Fruit fly (Drosophila melanogaster): Measurements from ENCODE around the gene Doc3.

Gene Doc3

DNA sequence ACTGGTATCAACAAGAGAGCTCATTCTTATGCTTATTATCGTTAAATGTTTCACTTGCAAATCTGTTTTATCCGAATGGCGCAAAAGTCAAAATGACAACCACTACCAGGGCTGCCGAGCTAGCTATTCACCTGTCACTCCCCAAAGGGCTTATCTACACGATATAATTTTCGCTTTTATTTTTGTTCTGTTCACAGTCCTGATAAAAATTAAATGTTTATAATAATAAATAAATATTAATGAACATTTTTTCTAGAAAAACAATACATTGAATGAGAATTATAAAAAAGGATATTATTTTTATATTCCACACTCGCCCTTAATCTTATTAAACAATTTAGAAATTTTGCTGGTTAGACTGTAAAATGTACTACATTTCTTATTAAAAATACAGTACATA, 4.7 kb downstream of the Doc3 start, which contains the start of gene CG5194:
Gene CG5194, minus strand, starts transcription at position 101 of the 400 bp plus-strand sequence.
- TF ChIP-seq CG10631 (GFP tag; optimal IDR thresholded peaks at IDR 0.05) (no peak), Ets21C (GFP tag; optimal IDR thresholded peaks at IDR 0.05) (no peak)

DNA sequence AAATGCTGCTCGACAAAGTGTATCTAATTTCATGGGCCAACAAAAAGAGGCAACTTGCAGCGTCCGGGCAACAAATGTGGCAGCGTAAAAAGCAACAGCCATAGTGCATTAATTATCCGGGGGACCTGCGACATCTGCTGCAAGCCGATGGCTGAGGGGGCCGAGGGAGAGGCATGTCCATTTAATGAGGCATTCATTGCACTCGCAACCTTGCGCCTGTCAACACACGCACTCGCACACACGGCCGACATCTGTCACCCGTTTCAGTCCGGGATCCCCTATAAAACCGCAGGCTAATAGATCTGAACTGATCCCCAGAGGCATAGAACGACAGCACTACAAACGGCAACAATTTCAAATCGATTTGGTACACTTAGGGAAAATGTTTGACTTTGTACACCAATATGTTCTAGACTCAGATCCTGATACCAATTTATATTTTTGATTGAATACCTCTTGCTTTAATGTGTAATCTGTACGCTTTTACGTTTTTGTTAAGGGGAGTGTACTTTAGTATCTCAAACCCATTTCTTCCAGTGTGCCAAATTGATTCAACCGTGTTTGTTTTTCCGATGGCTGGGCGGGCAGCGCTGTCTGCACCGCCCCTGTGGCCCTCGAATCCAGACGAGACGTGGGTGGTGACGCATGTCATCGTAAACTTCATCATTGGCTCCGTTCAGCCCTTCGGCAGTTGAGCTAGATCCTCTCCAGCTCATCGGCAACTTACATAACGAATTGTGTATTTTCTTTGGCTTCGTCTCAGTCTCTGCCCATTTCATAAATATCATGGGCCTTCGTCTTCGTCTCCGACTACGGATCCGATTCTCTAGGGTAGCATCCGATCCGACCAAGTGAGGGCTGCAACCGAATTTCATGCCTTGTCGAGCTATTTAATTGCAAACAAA, 6.7 kb downstream of the Doc3 start:
- TF ChIP-seq CG10631 (GFP tag; optimal IDR thresholded peaks at IDR 0.05) (no peak), CG7368 (GFP tag; optimal IDR thresholded peaks at IDR 0.05) (no peak), dac (GFP tag; optimal IDR thresholded peaks at IDR 0.05) (no peak), CG11762 (GFP tag; optimal IDR thresholded peaks at IDR 0.05; ENCODE audit: insufficient read depth) (no peak), Hr4 (GFP tag; optimal IDR thresholded peaks at IDR 0.05) (no peak), Hr39 (GFP tag; optimal IDR thresholded peaks at IDR 0.05) (no peak), fkh (GFP tag; optimal IDR thresholded peaks at IDR 0.05) (peak; percentile 0), CG10669 (GFP tag; optimal IDR thresholded peaks at IDR 0.05) (peak; percentile 18), CG6792 (GFP tag; optimal IDR thresholded peaks at IDR 0.05) (no peak), CG8319 (GFP tag; optimal IDR thresholded peaks at IDR 0.05) (no peak), fd59A (GFP tag; optimal IDR thresholded peaks at IDR 0.05) (no peak), eg (GFP tag; IDR thresholded peaks at IDR 0.05) (no peak), achi (GFP tag; optimal IDR thresholded peaks at IDR 0.05) (no peak), spab (GFP tag; optimal IDR thresholded peaks at IDR 0.05) (peak; percentile 22), CG31627 (GFP tag; optimal IDR thresholded peaks at IDR 0.05) (no peak), CG6854 (GFP tag; optimal IDR thresholded peaks at IDR 0.05) (no peak), lz (GFP tag; optimal IDR thresholded peaks at IDR 0.05) (no peak), net (GFP tag; optimal IDR thresholded peaks at IDR 0.05) (no peak), CG8632 (GFP tag; optimal IDR thresholded peaks at IDR 0.05) (no peak), CG6163 (GFP tag; IDR thresholded peaks at IDR 0.05) (peak; percentile 61), CG32006 (GFP tag; optimal IDR thresholded peaks at IDR 0.05) (no peak), dsx (GFP tag; optimal IDR thresholded peaks at IDR 0.05; ENCODE audit: poor library complexity, severe bottlenecking) (peak; percentile 12), acj6 (GFP tag; optimal IDR thresholded peaks at IDR 0.05) (no peak), Lpt (GFP tag; optimal IDR thresholded peaks at IDR 0.05) (no peak), svp (GFP tag) (peak; percentile 48), CG11902 (GFP tag; optimal IDR thresholded peaks at IDR 0.05) (no peak), Gug (GFP tag; IDR thresholded peaks at IDR 0.05) (no peak), Ets96B (tag; optimal IDR thresholded peaks at IDR 0.05) (peak; percentile 6), CG9139 (GFP tag; optimal IDR thresholded peaks at IDR 0.05) (no peak), CG15336 (GFP tag; IDR thresholded peaks at IDR 0.05) (no peak), Sox14 (GFP tag; optimal IDR thresholded peaks at IDR 0.05) (no peak), CG3032 (tag; optimal IDR thresholded peaks at IDR 0.05) (no peak), CG16779 (tag; optimal IDR thresholded peaks at IDR 0.05) (no peak), Eip75B (GFP tag; optimal IDR thresholded peaks at IDR 0.05) (peak; percentile 16), CG3919 (GFP tag; optimal IDR thresholded peaks at IDR 0.05) (peak; percentile 21), fd85E (GFP tag; optimal IDR thresholded peaks at IDR 0.05) (no peak), CG8119 (GFP tag; IDR thresholded peaks at IDR 0.05) (no peak), Smox (GFP tag; optimal IDR thresholded peaks at IDR 0.05) (no peak), Ets21C (GFP tag; optimal IDR thresholded peaks at IDR 0.05) (no peak), OdsH (GFP tag; optimal IDR thresholded peaks at IDR 0.05) (no peak), cyc (GFP tag; optimal IDR thresholded peaks at IDR 0.05) (no peak), Eip93F (GFP tag; optimal IDR thresholded peaks at IDR 0.05) (no peak), Blimp-1 (GFP tag; optimal IDR thresholded peaks at IDR 0.05) (no peak), Hr38 (GFP tag; optimal IDR thresholded peaks at IDR 0.05) (no peak), Met (GFP tag; optimal IDR thresholded peaks at IDR 0.05) (no peak), CG11294 (GFP tag; IDR thresholded peaks at IDR 0.05) (no peak), CG1621 (tag; optimal IDR thresholded peaks at IDR 0.05) (no peak)

Measured in whole organism, prepupa.